Worm (Caenorhabditis elegans) whole organism, L1 larva: ENCODE measurements around the gene msp-32.

Experiments
- F16B12.6 ChIP-seq: fragments of 150-350 bp; optimal IDR thresholded peaks from 2 replicates; lab custom pipeline; 2014; ENCODE audit warnings: missing biosample characterization, missing genetic modification characterization
- aha-1 ChIP-seq: fragments of 150-350 bp; optimal IDR thresholded peaks from 2 replicates; lab custom pipeline; 2014; ENCODE audit warnings: missing biosample characterization, missing genetic modification characterization
- aly-2 ChIP-seq: fragments of 150-350 bp; optimal IDR thresholded peaks from 2 replicates; lab custom pipeline; 2014; ENCODE audit warnings: missing biosample characterization, missing genetic modification characterization
- ama-1 ChIP-seq: fragments of 150-350 bp; optimal IDR thresholded peaks from 2 replicates; lab custom pipeline; 2014
- blmp-1 ChIP-seq: fragments of 150-350 bp; optimal IDR thresholded peaks from 2 replicates; lab custom pipeline; 2014; ENCODE audit warnings: missing biosample characterization, missing genetic modification characterization
- ceh-88 ChIP-seq: fragments of 200-800 bp; sonication (Bioruptor generic); IDR thresholded peaks from 2 replicates; pipeline ENCODE4 v1.3.6; 2022; ENCODE audit warnings: missing genetic modification characterization, missing compliant biosample characterization
- ces-1 ChIP-seq: fragments of 150-350 bp; optimal IDR thresholded peaks from 2 replicates; lab custom pipeline; 2014; ENCODE audit warnings: missing biosample characterization, missing genetic modification reagents, missing genetic modification characterization
- efl-1 ChIP-seq, 4 experiments: fragments of 150-350 bp; optimal IDR thresholded peaks in 3 of 4; peaks in 1 of 4; 1 replicate in 1 of 4; 2 replicates in 3 of 4; lab custom pipeline; 2014; ENCODE audit warnings: missing biosample characterization in 2 of 4, missing genetic modification characterization in 2 of 4, missing genetic modification reagents in 2 of 4
- efl-3 ChIP-seq: fragments of 200-800 bp; sonication (Bioruptor generic); optimal IDR thresholded peaks from 2 replicates; lab custom pipeline; 2018; ENCODE audit warnings: mild to moderate bottlenecking, missing genetic modification characterization, missing compliant biosample characterization
- egl-13 ChIP-seq: sonication (generic microtip); optimal IDR thresholded peaks from 2 replicates; lab custom pipeline; 2016; ENCODE audit warnings: missing genotype, missing genetic modification reagents, missing genetic modification characterization, missing compliant biosample characterization
- egl-27 ChIP-seq, 2 experiments: fragments of 150-350 bp in 1 of 2; sonication (generic microtip); optimal IDR thresholded peaks; 3 replicates each; lab custom pipeline; 2017 to 2018; ENCODE audit warnings: missing biosample characterization in 2 of 2, missing genetic modification characterization in 2 of 2, missing genetic modification reagents in 2 of 2
- elt-2 ChIP-seq: sonication (generic microtip); optimal IDR thresholded peaks from 2 replicates; lab custom pipeline; 2016; ENCODE audit warnings: missing genetic modification characterization, mild to moderate bottlenecking, inconsistent platforms, missing compliant biosample characterization, missing genetic modification reagents
- elt-3 ChIP-seq, 6 experiments: fragments of 150-350 bp in 1 of 6; sonication (generic microtip); optimal IDR thresholded peaks; 2 replicates each; lab custom pipeline; 2017 to 2018; ENCODE audit warnings: missing biosample characterization in 6 of 6, missing genetic modification characterization in 6 of 6, inconsistent platforms in 1 of 6
- ets-5 ChIP-seq: fragments of 200-800 bp; sonication (Bioruptor generic); IDR thresholded peaks from 2 replicates; pipeline ENCODE4 v1.3.6; 2022; ENCODE audit warnings: missing genetic modification characterization, missing compliant biosample characterization
- fkh-4 ChIP-seq: sonication (generic microtip); optimal IDR thresholded peaks from 2 replicates; lab custom pipeline; 2016; ENCODE audit warnings: missing compliant biosample characterization, missing genetic modification characterization, borderline replicate concordance
- fkh-8 ChIP-seq: sonication (generic microtip); optimal IDR thresholded peaks from 2 replicates; lab custom pipeline; 2016; ENCODE audit warnings: mild to moderate bottlenecking, missing genetic modification characterization, missing compliant biosample characterization
- fos-1 ChIP-seq: fragments of 150-350 bp; optimal IDR thresholded peaks from 2 replicates; lab custom pipeline; 2014; ENCODE audit warnings: missing biosample characterization, missing genetic modification characterization
- hlh-4 ChIP-seq: sonication (generic microtip); optimal IDR thresholded peaks from 2 replicates; lab custom pipeline; 2016; ENCODE audit warnings: mild to moderate bottlenecking, missing genetic modification characterization, missing compliant biosample characterization
- hpl-2 ChIP-seq: fragments of 150-350 bp; optimal IDR thresholded peaks from 2 replicates; lab custom pipeline; 2014; ENCODE audit warnings: missing biosample characterization, missing genetic modification reagents, missing genetic modification characterization
- irx-1 ChIP-seq: sonication (generic microtip); optimal IDR thresholded peaks from 2 replicates; lab custom pipeline; 2016; ENCODE audit warnings: missing genetic modification characterization, missing compliant biosample characterization
- jun-1 ChIP-seq: fragments of 150-350 bp; optimal IDR thresholded peaks from 2 replicates; lab custom pipeline; 2014; ENCODE audit warnings: missing biosample characterization, missing genetic modification reagents, missing genetic modification characterization
- lin-13 ChIP-seq: fragments of 150-350 bp; optimal IDR thresholded peaks from 2 replicates; lab custom pipeline; 2014; ENCODE audit warnings: missing biosample characterization, missing genetic modification reagents, missing genetic modification characterization
- lin-14 ChIP-seq: fragments of 200-800 bp; sonication (Bioruptor generic); optimal IDR thresholded peaks from 2 replicates; lab custom pipeline; 2018; ENCODE audit warnings: mild to moderate bottlenecking, missing genetic modification characterization, moderate library complexity, missing compliant biosample characterization
- lin-15B ChIP-seq: fragments of 150-350 bp; sonication (generic microtip); optimal IDR thresholded peaks from 3 replicates; lab custom pipeline; 2014; ENCODE audit warnings: missing biosample characterization, missing genetic modification characterization
- lin-35 ChIP-seq, 2 experiments: fragments of 150-350 bp; optimal IDR thresholded peaks; 2 replicates each; lab custom pipeline; 2014; ENCODE audit warnings: missing biosample characterization in 2 of 2, missing genetic modification characterization in 2 of 2, missing genetic modification reagents in 2 of 2
- lin-39 ChIP-seq: fragments of 150-350 bp; optimal IDR thresholded peaks from 2 replicates; lab custom pipeline; 2014; ENCODE audit warnings: missing biosample characterization, missing genetic modification reagents, missing genetic modification characterization
- lir-3 ChIP-seq: sonication (generic microtip); optimal IDR thresholded peaks from 2 replicates; lab custom pipeline; 2016; ENCODE audit warnings: mild to moderate bottlenecking, missing genetic modification characterization, moderate library complexity, missing compliant biosample characterization; ENCODE audit not compliant: poor library complexity
- lsy-2 ChIP-seq, 2 experiments: fragments of 150-350 bp; optimal IDR thresholded peaks; 2 replicates each; lab custom pipeline; 2014; ENCODE audit warnings: missing biosample characterization in 2 of 2, missing genetic modification characterization in 2 of 2
- mdl-1 ChIP-seq, 2 experiments: fragments of 150-350 bp; optimal IDR thresholded peaks; 2 replicates each; lab custom pipeline; 2014 to 2017; ENCODE audit warnings: missing biosample characterization in 2 of 2, missing genetic modification characterization in 2 of 2, inconsistent platforms in 1 of 2
- mef-2 ChIP-seq: fragments of 150-350 bp; optimal IDR thresholded peaks from 2 replicates; lab custom pipeline; 2014; ENCODE audit warnings: missing biosample characterization, missing genetic modification characterization
- mep-1 ChIP-seq: fragments of 150-350 bp; optimal IDR thresholded peaks from 2 replicates; lab custom pipeline; 2014; ENCODE audit warnings: missing biosample characterization, missing genetic modification characterization
- nhr-11 ChIP-seq: fragments of 150-350 bp; optimal IDR thresholded peaks from 2 replicates; lab custom pipeline; 2014; ENCODE audit warnings: missing biosample characterization, missing genetic modification characterization
- nhr-20 ChIP-seq: sonication (generic microtip); optimal IDR thresholded peaks from 2 replicates; lab custom pipeline; 2016; ENCODE audit warnings: mild to moderate bottlenecking, missing genetic modification characterization, missing compliant biosample characterization
- nhr-237 ChIP-seq: fragments of 150-350 bp; optimal IDR thresholded peaks from 2 replicates; lab custom pipeline; 2014; ENCODE audit warnings: missing biosample characterization, missing genetic modification characterization
- nhr-28 ChIP-seq: fragments of 150-350 bp; optimal IDR thresholded peaks from 2 replicates; lab custom pipeline; 2014; ENCODE audit warnings: missing biosample characterization, missing genetic modification characterization
- nhr-47 ChIP-seq: sonication (generic microtip); optimal IDR thresholded peaks from 2 replicates; lab custom pipeline; 2016; ENCODE audit warnings: mild to moderate bottlenecking, missing genetic modification characterization, moderate library complexity, missing compliant biosample characterization
- nhr-71 ChIP-seq: sonication (generic microtip); optimal IDR thresholded peaks from 2 replicates; lab custom pipeline; 2016; ENCODE audit warnings: mild to moderate bottlenecking, missing genetic modification characterization, moderate library complexity, missing compliant biosample characterization
- nhr-90 ChIP-seq: sonication (generic microtip); optimal IDR thresholded peaks from 2 replicates; lab custom pipeline; 2016; ENCODE audit warnings: mild to moderate bottlenecking, missing genetic modification characterization, missing compliant biosample characterization; ENCODE audit not compliant: poor library complexity
- pag-3 ChIP-seq: sonication (generic microtip); optimal IDR thresholded peaks from 2 replicates; lab custom pipeline; 2017; ENCODE audit warnings: missing genetic modification characterization, mild to moderate bottlenecking, missing compliant biosample characterization, antibody characterized with exemption, borderline replicate concordance; ENCODE audit not compliant: insufficient read depth
- pqm-1 ChIP-seq: sonication (generic microtip); optimal IDR thresholded peaks from 3 replicates; lab custom pipeline; 2017; ENCODE audit warnings: missing biosample characterization, missing genetic modification characterization
- rnt-1 ChIP-seq: sonication (generic microtip); optimal IDR thresholded peaks from 2 replicates; lab custom pipeline; 2016; ENCODE audit warnings: mild to moderate bottlenecking, missing genetic modification characterization, moderate library complexity, missing compliant biosample characterization
- skn-1 ChIP-seq: fragments of 150-350 bp; optimal IDR thresholded peaks from 2 replicates; lab custom pipeline; 2014; ENCODE audit warnings: missing biosample characterization, missing genetic modification characterization
- snu-23 ChIP-seq: sonication (generic microtip); optimal IDR thresholded peaks from 2 replicates; lab custom pipeline; 2016; ENCODE audit warnings: missing genetic modification characterization, missing compliant biosample characterization
- sup-37 ChIP-seq: fragments of 200-800 bp; sonication (Bioruptor generic); optimal IDR thresholded peaks from 2 replicates; lab custom pipeline; 2018; ENCODE audit warnings: mild to moderate bottlenecking, missing genetic modification characterization, missing compliant biosample characterization
- swsn-7 ChIP-seq: sonication (generic microtip); optimal IDR thresholded peaks from 2 replicates; lab custom pipeline; 2016; ENCODE audit warnings: missing genetic modification characterization, missing compliant biosample characterization
- unc-130 ChIP-seq: fragments of 150-350 bp; optimal IDR thresholded peaks from 2 replicates; lab custom pipeline; 2017; ENCODE audit warnings: missing biosample characterization, missing genetic modification characterization, inconsistent platforms
- unc-30 ChIP-seq: sonication (generic microtip); optimal IDR thresholded peaks from 2 replicates; lab custom pipeline; 2017; ENCODE audit warnings: missing biosample characterization, missing genetic modification characterization
- xbp-1 ChIP-seq: sonication (generic microtip); optimal IDR thresholded peaks from 2 replicates; lab custom pipeline; 2016; ENCODE audit warnings: missing genetic modification characterization, missing compliant biosample characterization
- zag-1 ChIP-seq: fragments of 150-350 bp; optimal IDR thresholded peaks from 2 replicates; lab custom pipeline; 2014; ENCODE audit warnings: missing biosample characterization, missing genetic modification characterization
- ztf-11 ChIP-seq, 2 experiments: sonication (generic microtip); optimal IDR thresholded peaks; 2 replicates each; lab custom pipeline; 2016 to 2017; ENCODE audit warnings: missing genetic modification characterization in 2 of 2, missing biosample characterization in 1 of 2, missing compliant biosample characterization in 1 of 2
- ztf-4 ChIP-seq: fragments of 150-350 bp; optimal IDR thresholded peaks from 2 replicates; lab custom pipeline; 2014; ENCODE audit warnings: missing biosample characterization, missing genetic modification characterization

msp-32 gene

ce11 chrII:4856113-4856512, 42.5 kb upstream of the msp-32 start (continued):
- TF ChIP-seq swsn-7, result no peak
- TF ChIP-seq pqm-1 (tag; lab: Kevin White, UChicago), result no peak
- TF ChIP-seq ets-5 (GFP tag; lab: Robert Waterston, UW), result no peak
- no peak for TF ChIP-seq nhr-28 (tag; lab: Kevin White, UChicago)
- TF ChIP-seq jun-1 (tag; lab: Kevin White, UChicago), result no peak
- TF ChIP-seq nhr-90 (tag; lab: Kevin White, UChicago), result no peak
- TF ChIP-seq hlh-4 (tag; lab: Kevin White, UChicago), result no peak

DNA sequence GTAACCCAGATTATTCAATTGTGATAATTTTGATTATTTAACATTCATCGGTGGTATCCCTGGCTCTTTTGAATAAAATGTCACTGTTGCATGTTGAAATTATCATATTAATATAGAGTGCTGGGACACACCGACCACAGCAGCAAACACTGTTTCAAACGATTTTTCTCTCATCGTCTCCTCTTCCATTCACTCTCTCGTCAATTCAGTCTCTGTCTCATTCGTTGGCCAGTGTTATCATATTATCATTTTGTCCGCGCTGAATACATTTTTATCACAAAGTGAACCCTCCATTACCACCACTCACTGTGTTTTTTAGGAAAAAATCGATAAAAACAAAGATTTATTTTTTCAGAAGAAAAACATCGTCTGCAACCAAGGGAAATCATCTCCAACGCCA, 41.5 kb upstream of the msp-32 start:
- TF ChIP-seq mep-1, result no peak
- peak; percentile 85 for TF ChIP-seq elt-2 (tag; lab: Kevin White, UChicago)
- no peak for TF ChIP-seq nhr-237 (tag; lab: Kevin White, UChicago)
- TF ChIP-seq ces-1 (GFP tag; lab: Kevin White, UChicago), result no peak
- no peak for TF ChIP-seq pag-3 (tag; lab: Kevin White, UChicago)
- no peak for TF ChIP-seq lsy-2 (tag; optimal IDR thresholded peaks at IDR 0.05; lab: Kevin White, UChicago)
- no peak for TF ChIP-seq lir-3 (tag; lab: Kevin White, UChicago)
- TF ChIP-seq lin-13 (GFP tag; lab: Kevin White, UChicago), result no peak
- TF ChIP-seq lin-35 (GFP tag; optimal IDR thresholded peaks at IDR 0.05; lab: Kevin White, UChicago), result peak in 1 of 2 experiments; percentile 25
- TF ChIP-seq unc-30 (tag; lab: Kevin White, UChicago), result no peak
- TF ChIP-seq mef-2, result no peak
- TF ChIP-seq lin-15B (tag; lab: Kevin White, UChicago), result no peak
- no peak for TF ChIP-seq egl-27 (tag; optimal IDR thresholded peaks at IDR 0.05; lab: Kevin White, UChicago)
- TF ChIP-seq ceh-88, result no peak
- TF ChIP-seq unc-130 (tag; lab: Kevin White, UChicago), result peak; percentile 5
- TF ChIP-seq xbp-1, result no peak
- TF ChIP-seq fkh-8 (tag; lab: Kevin White, UChicago), result no peak
- TF ChIP-seq jun-1 (tag; lab: Kevin White, UChicago), result no peak
- TF ChIP-seq hpl-2 (GFP tag; lab: Kevin White, UChicago), result no peak
- no peak for TF ChIP-seq mdl-1 (tag; optimal IDR thresholded peaks at IDR 0.05; lab: Kevin White, UChicago)
- TF ChIP-seq F16B12.6 (tag; lab: Kevin White, UChicago), result no peak
- TF ChIP-seq swsn-7, result no peak
- TF ChIP-seq rnt-1 (tag; lab: Kevin White, UChicago), result no peak
- TF ChIP-seq fkh-4 (tag; lab: Kevin White, UChicago), result no peak
- TF ChIP-seq lin-39 (tag; lab: Kevin White, UChicago), result no peak
- no peak for TF ChIP-seq pqm-1 (tag; lab: Kevin White, UChicago)
- no peak for TF ChIP-seq hlh-4 (tag; lab: Kevin White, UChicago)
- no peak for TF ChIP-seq ztf-11 (tag; optimal IDR thresholded peaks at IDR 0.05; lab: Kevin White, UChicago)
- TF ChIP-seq elt-3 (tag; optimal IDR thresholded peaks at IDR 0.05; lab: Kevin White, UChicago), result peak in 1 of 6 experiments; percentile 45
- no peak for TF ChIP-seq egl-13 (tag; lab: Kevin White, UChicago)
- TF ChIP-seq ama-1, result no peak
- TF ChIP-seq efl-3 (GFP tag; lab: Kevin White, UChicago), result no peak
- TF ChIP-seq blmp-1 (tag; lab: Kevin White, UChicago), result peak; percentile 32
- TF ChIP-seq lin-14, result peak; percentile 8
- peak; percentile 4 for TF ChIP-seq snu-23
- TF ChIP-seq zag-1 (tag; lab: Kevin White, UChicago), result no peak
- no peak for TF ChIP-seq efl-1 (optimal IDR thresholded peaks at IDR 0.05; lab: Kevin White, UChicago)
- peak in 1 of 2 experiments; percentile 69 for TF ChIP-seq efl-1 (GFP tag; optimal IDR thresholded peaks at IDR 0.05 in 1 of 2; lab: Kevin White, UChicago)
- TF ChIP-seq nhr-28 (tag; lab: Kevin White, UChicago), result no peak
- no peak for TF ChIP-seq nhr-47 (tag; lab: Kevin White, UChicago)
- no peak for TF ChIP-seq aha-1 (tag; lab: Kevin White, UChicago)
- peak; percentile 32 for TF ChIP-seq nhr-20 (tag; lab: Kevin White, UChicago)
- no peak for TF ChIP-seq sup-37
- no peak for TF ChIP-seq aly-2 (tag; lab: Kevin White, UChicago)
- TF ChIP-seq skn-1 (tag; lab: Kevin White, UChicago), result no peak
- TF ChIP-seq ztf-4 (tag; lab: Kevin White, UChicago), result no peak
- TF ChIP-seq nhr-11 (tag; lab: Kevin White, UChicago), result no peak
- no peak for TF ChIP-seq fos-1 (tag; lab: Kevin White, UChicago)
- no peak for TF ChIP-seq nhr-71 (tag; lab: Kevin White, UChicago)
- no peak for TF ChIP-seq irx-1 (tag; lab: Kevin White, UChicago)
